Worm (Caenorhabditis elegans): Measurements from ENCODE around the gene spe-10.

The spe-10 gene

DNA sequence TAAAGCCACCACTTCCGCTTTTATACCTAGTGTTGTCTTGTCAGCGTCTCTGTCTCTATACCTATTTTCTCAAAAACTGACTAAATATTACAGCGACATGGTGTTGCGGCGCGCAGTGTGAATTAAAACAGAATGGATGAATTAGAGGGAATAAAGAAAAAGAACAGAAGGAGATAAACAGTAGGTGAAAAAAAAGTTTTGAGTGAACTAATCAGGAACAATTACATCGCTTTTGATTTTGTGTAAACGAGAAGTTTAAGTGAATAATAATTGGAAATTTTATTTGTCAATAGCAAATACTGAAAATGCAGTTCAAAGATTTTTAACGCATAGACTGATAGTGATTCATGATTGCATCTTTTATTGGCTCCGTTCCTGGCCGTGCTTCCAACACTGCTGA, 41.0 kb downstream of the spe-10 start, which contains the start of gene col-12:
TSS of gene col-12 (minus strand) at position 101 of the 400 bp plus-strand sequence.
- TF ChIP-seq M03D4.4 (tag; optimal IDR thresholded peaks at IDR 0.05), result no peak
- TF ChIP-seq mep-1 (tag; optimal IDR thresholded peaks at IDR 0.05), result no peak
- TF ChIP-seq tbx-8 (GFP tag; optimal IDR thresholded peaks at IDR 0.05), result no peak
- TF ChIP-seq flh-1 (GFP tag; optimal IDR thresholded peaks at IDR 0.05), result no peak
- no peak for TF ChIP-seq sem-2 (GFP tag; optimal IDR thresholded peaks at IDR 0.05)
- TF ChIP-seq unc-120 (tag; optimal IDR thresholded peaks at IDR 0.05; ENCODE audit: poor library complexity, severe bottlenecking), result no peak
- TF ChIP-seq lin-13 (tag; optimal IDR thresholded peaks at IDR 0.05), result no peak
- TF ChIP-seq nhr-237 (tag; optimal IDR thresholded peaks at IDR 0.05), result no peak
- no peak for TF ChIP-seq nhr-28 (tag; optimal IDR thresholded peaks at IDR 0.05)
- TF ChIP-seq ceh-83 (GFP tag; optimal IDR thresholded peaks at IDR 0.05), result no peak
- no peak for TF ChIP-seq blmp-1 (tag; optimal IDR thresholded peaks at IDR 0.05)
- no peak for TF ChIP-seq mls-2 (tag; optimal IDR thresholded peaks at IDR 0.05)
- no peak for TF ChIP-seq cnd-1 (tag; optimal IDR thresholded peaks at IDR 0.05)
- TF ChIP-seq ces-1 (GFP tag; optimal IDR thresholded peaks at IDR 0.05), result no peak
- TF ChIP-seq ceh-39 (tag; optimal IDR thresholded peaks at IDR 0.05), result no peak
- TF ChIP-seq ztf-11 (tag; optimal IDR thresholded peaks at IDR 0.05), result no peak
- TF ChIP-seq ceh-43 (GFP tag; optimal IDR thresholded peaks at IDR 0.05), result no peak
- no peak for TF ChIP-seq hlh-1 (tag; optimal IDR thresholded peaks at IDR 0.05)

DNA sequence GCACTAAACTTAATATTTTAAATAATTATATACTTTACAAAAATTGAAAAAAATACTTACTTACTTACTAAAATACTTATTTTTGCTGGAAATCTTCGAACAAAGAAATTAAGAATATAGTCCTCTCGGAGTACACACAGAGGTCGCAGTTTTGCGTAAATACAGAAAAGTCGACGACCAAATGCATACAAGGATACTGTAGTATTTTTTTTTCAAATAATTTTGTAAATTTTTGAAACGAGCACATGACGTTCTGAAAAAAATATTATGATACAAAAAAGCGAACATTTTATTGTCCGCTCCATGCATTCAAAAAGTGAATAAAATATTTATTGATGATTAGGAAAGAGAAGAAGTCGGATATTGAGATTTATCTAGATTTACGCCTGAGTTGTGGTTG, 42.2 kb downstream of the spe-10 start, which contains the start of gene apc-10:
TSS of gene apc-10 (minus strand) at position 101 of the 400 bp plus-strand sequence.
- TF ChIP-seq sptf-1 (tag; optimal IDR thresholded peaks at IDR 0.05) (no peak), bed-3 (GFP tag; optimal IDR thresholded peaks at IDR 0.05) (no peak), elt-3 (tag; optimal IDR thresholded peaks at IDR 0.05) (no peak), nhr-28 (tag; optimal IDR thresholded peaks at IDR 0.05) (no peak), zip-8 (tag; optimal IDR thresholded peaks at IDR 0.05) (no peak), elt-1 (tag; optimal IDR thresholded peaks at IDR 0.05; ENCODE audit: borderline replicate concordance, insufficient read depth) (no peak), ztf-11 (tag; optimal IDR thresholded peaks at IDR 0.05) (no peak), unc-39 (tag; optimal IDR thresholded peaks at IDR 0.05) (no peak), mep-1 (tag; optimal IDR thresholded peaks at IDR 0.05) (no peak), M03D4.4 (tag; optimal IDR thresholded peaks at IDR 0.05) (no peak), ceh-43 (GFP tag; optimal IDR thresholded peaks at IDR 0.05) (no peak)

- TF ChIP-seq sptf-1 (tag; optimal IDR thresholded peaks at IDR 0.05), result no peak
- TF ChIP-seq tbx-8 (GFP tag; optimal IDR thresholded peaks at IDR 0.05), result no peak
- TF ChIP-seq snpc-4 (tag; optimal IDR thresholded peaks at IDR 0.05), result no peak
- no peak for TF ChIP-seq drap-1 (GFP tag; optimal IDR thresholded peaks at IDR 0.05)
- no peak for TF ChIP-seq nhr-2 (tag; optimal IDR thresholded peaks at IDR 0.05)
- no peak for TF ChIP-seq ceh-83 (GFP tag; optimal IDR thresholded peaks at IDR 0.05)
- no peak for TF ChIP-seq nhr-12 (tag; optimal IDR thresholded peaks at IDR 0.05)
- TF ChIP-seq nhr-28 (tag; optimal IDR thresholded peaks at IDR 0.05), result no peak
- no peak for TF ChIP-seq ceh-43 (GFP tag; optimal IDR thresholded peaks at IDR 0.05)
- TF ChIP-seq sem-2 (GFP tag; optimal IDR thresholded peaks at IDR 0.05), result no peak
- TF ChIP-seq ceh-39 (tag; optimal IDR thresholded peaks at IDR 0.05), result no peak
- TF ChIP-seq lin-13 (tag; optimal IDR thresholded peaks at IDR 0.05), result no peak
- no peak for TF ChIP-seq lin-32 (GFP tag; optimal IDR thresholded peaks at IDR 0.05)
- no peak for TF ChIP-seq unc-39 (tag; optimal IDR thresholded peaks at IDR 0.05)
- TF ChIP-seq unc-62 (GFP tag; optimal IDR thresholded peaks at IDR 0.05), result no peak
These were observed 44.6 kb downstream of the spe-10 start, which contains the start of gene tag-314 for ce11 chrV:10428608-10429007. Gene tag-314, minus strand, starts transcription at chrV:10428708.

DNA sequence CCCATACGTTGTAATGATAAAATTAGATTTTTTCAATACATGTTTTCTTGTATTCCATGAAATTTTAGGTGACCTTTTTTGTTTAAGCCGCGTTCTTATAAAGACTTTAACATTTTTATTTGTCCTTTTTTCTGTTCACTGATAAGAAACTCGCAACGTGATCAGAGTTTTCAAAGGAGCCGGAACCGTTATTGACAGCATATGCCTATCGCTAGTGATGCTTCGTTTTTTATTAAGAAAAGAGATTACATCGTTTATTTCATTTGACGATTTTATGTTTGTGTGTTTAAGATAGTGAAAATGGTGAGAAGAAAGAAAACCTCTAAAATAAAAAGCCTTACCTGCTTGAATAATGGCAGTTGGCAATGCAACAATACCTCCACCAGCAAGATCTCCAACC, 48.6 kb downstream of the spe-10 start:
- TF ChIP-seq unc-62 (GFP tag; optimal IDR thresholded peaks at IDR 0.05), result no peak
- no peak for TF ChIP-seq sem-2 (GFP tag; optimal IDR thresholded peaks at IDR 0.05)
- no peak for TF ChIP-seq bed-3 (GFP tag; optimal IDR thresholded peaks at IDR 0.05)
- no peak for TF ChIP-seq lin-13 (tag; optimal IDR thresholded peaks at IDR 0.05)
- no peak for TF ChIP-seq nhr-76 (tag; optimal IDR thresholded peaks at IDR 0.05)
- no peak for TF ChIP-seq M03D4.4 (tag; optimal IDR thresholded peaks at IDR 0.05)
- no peak for TF ChIP-seq snpc-4 (tag; optimal IDR thresholded peaks at IDR 0.05)
- no peak for TF ChIP-seq mab-5 (tag; optimal IDR thresholded peaks at IDR 0.05)
- no peak for TF ChIP-seq mls-2 (tag; optimal IDR thresholded peaks at IDR 0.05)
- TF ChIP-seq zip-8 (tag; optimal IDR thresholded peaks at IDR 0.05), result no peak
- no peak for TF ChIP-seq sptf-1 (tag; optimal IDR thresholded peaks at IDR 0.05)
- no peak for TF ChIP-seq tbx-8 (GFP tag; optimal IDR thresholded peaks at IDR 0.05)
- TF ChIP-seq nhr-237 (tag; optimal IDR thresholded peaks at IDR 0.05), result no peak
- TF ChIP-seq pha-4 (tag; optimal IDR thresholded peaks at IDR 0.05), result no peak
- TF ChIP-seq drap-1 (GFP tag; optimal IDR thresholded peaks at IDR 0.05), result no peak
